Worm (Caenorhabditis elegans) whole organism, L2 larva: ENCODE measurements around the gene T05A8.11.

ENCODE experiments used
- lin-39 ChIP-seq: fragments of 150-350 bp; optimal IDR thresholded peaks from 2 replicates; lab custom pipeline; 2014; ENCODE audit warnings: missing biosample characterization, missing genetic modification reagents, missing genetic modification characterization
- nhr-11 ChIP-seq: fragments of 150-350 bp; optimal IDR thresholded peaks from 2 replicates; lab custom pipeline; 2014; ENCODE audit warnings: missing biosample characterization, missing genetic modification characterization
- unc-39 ChIP-seq: fragments of 150-350 bp; optimal IDR thresholded peaks from 2 replicates; lab custom pipeline; 2014; ENCODE audit warnings: missing biosample characterization, missing genetic modification characterization

DNA sequence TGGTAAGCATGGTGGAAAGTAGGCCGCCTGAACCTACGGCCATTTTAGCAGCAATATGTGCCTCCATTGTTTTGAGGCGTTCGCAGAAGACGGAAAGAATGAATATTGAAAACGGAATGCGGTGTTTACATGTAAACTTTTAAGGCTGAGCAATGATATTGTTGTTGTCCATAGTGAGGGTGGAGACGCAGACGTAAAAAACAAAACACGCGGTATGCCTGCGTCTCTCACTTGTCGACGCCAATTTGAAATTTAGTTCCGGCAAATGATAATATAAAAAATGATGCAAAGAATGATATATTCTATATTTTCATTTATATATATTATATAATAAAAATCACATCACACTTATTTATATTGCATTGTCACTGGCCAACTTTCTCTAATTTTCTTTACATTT, 17.6 kb downstream of the T05A8.11 start, which contains the start of gene Y47G7B.2:
- no peak for TF ChIP-seq nhr-11
- TF ChIP-seq lin-39: no peak
- no peak for TF ChIP-seq unc-39 (tag; lab: Kevin White, UChicago)
